Fruit fly (Drosophila melanogaster) whole organism, adult: ENCODE data around the gene CG46525.

ENCODE experiments used
- CG11617 ChIP-seq: fragments of 200-800 bp; sonication (Bioruptor generic); optimal IDR thresholded peaks from 2 replicates; lab custom pipeline; 2017; ENCODE audit warnings: mild to moderate bottlenecking, missing biosample characterization, missing genetic modification reagents, missing genetic modification characterization
- CG12768 ChIP-seq: fragments of 200-800 bp; sonication (Bioruptor generic); optimal IDR thresholded peaks from 2 replicates; lab custom pipeline; 2017; ENCODE audit warnings: missing biosample characterization, missing genetic modification characterization, mild to moderate bottlenecking, moderate library complexity, missing genetic modification reagents
- CG14711 ChIP-seq: fragments of 200-800 bp; sonication (Bioruptor generic); optimal IDR thresholded peaks from 2 replicates; lab custom pipeline; 2018; ENCODE audit warnings: missing biosample characterization, mild to moderate bottlenecking, missing genetic modification characterization, moderate library complexity
- CG1620 ChIP-seq: fragments of 200-800 bp; sonication (Bioruptor generic); optimal IDR thresholded peaks from 2 replicates; lab custom pipeline; 2016; ENCODE audit warnings: missing biosample characterization, missing genetic modification characterization
- CG33017 ChIP-seq: fragments of 200-800 bp; sonication (Bioruptor generic); optimal IDR thresholded peaks from 2 replicates; lab custom pipeline; 2018; ENCODE audit warnings: missing biosample characterization, mild to moderate bottlenecking, missing genetic modification characterization, moderate library complexity
- CG5204 ChIP-seq: fragments of 200-800 bp; sonication (Bioruptor generic); optimal IDR thresholded peaks from 2 replicates; lab custom pipeline; 2016; ENCODE audit warnings: missing biosample characterization, missing genetic modification characterization
- CG7045 ChIP-seq: fragments of 200-800 bp; sonication (Bioruptor generic); optimal IDR thresholded peaks from 2 replicates; lab custom pipeline; 2017; ENCODE audit warnings: missing biosample characterization, mild to moderate bottlenecking, missing genetic modification characterization
- CG7101 ChIP-seq: fragments of 200-800 bp; sonication (Bioruptor generic); optimal IDR thresholded peaks from 2 replicates; lab custom pipeline; 2018; ENCODE audit warnings: missing biosample characterization, mild to moderate bottlenecking, missing genetic modification characterization, moderate library complexity
- Clk ChIP-seq: fragments of 200-800 bp; sonication (Bioruptor generic); optimal IDR thresholded peaks from 2 replicates; lab custom pipeline; 2017; ENCODE audit warnings: missing biosample characterization, missing genetic modification characterization
- Crg-1 ChIP-seq: fragments of 200-800 bp; sonication (Bioruptor generic); optimal IDR thresholded peaks from 2 replicates; lab custom pipeline; 2016; ENCODE audit warnings: missing biosample characterization, missing genetic modification characterization
- Hr96 ChIP-seq: fragments of 200-800 bp; sonication (Bioruptor generic); optimal IDR thresholded peaks from 2 replicates; lab custom pipeline; 2016; ENCODE audit warnings: missing biosample characterization, missing genetic modification characterization
- Mnt ChIP-seq: fragments of 200-800 bp; sonication (Bioruptor generic); optimal IDR thresholded peaks from 2 replicates; lab custom pipeline; 2016; ENCODE audit warnings: missing biosample characterization, mild to moderate bottlenecking, missing genetic modification characterization
- bab1 ChIP-seq: fragments of 200-800 bp; sonication (Bioruptor generic); optimal IDR thresholded peaks from 3 replicates; lab custom pipeline; 2019; ENCODE audit warnings: missing biosample characterization, mild to moderate bottlenecking, missing genetic modification characterization, moderate library complexity
- cic ChIP-seq: fragments of 200-800 bp; sonication (Bioruptor generic); optimal IDR thresholded peaks from 2 replicates; lab custom pipeline; 2017; ENCODE audit warnings: missing biosample characterization, mild to moderate bottlenecking, missing genetic modification characterization, moderate library complexity
- cnc ChIP-seq, 2 experiments: fragments of >200 bp; optimal IDR thresholded peaks; 2 replicates each; lab custom pipeline; 2017
- kay ChIP-seq: fragments of 200-800 bp; sonication (Bioruptor generic); peaks from one replicate; lab custom pipeline; 2016; ENCODE audit warnings: missing biosample characterization, missing genetic modification characterization, borderline replicate concordance
- ovo ChIP-seq: fragments of 200-800 bp; sonication (Bioruptor generic); optimal IDR thresholded peaks from 2 replicates; lab custom pipeline; 2016; ENCODE audit warnings: missing biosample characterization, missing genetic modification characterization
- pad ChIP-seq: fragments of 200-800 bp; sonication (Bioruptor generic); optimal IDR thresholded peaks from 3 replicates; lab custom pipeline; 2017; ENCODE audit warnings: missing biosample characterization, missing genetic modification characterization, mild to moderate bottlenecking, moderate library complexity, missing genetic modification reagents
- tj ChIP-seq: fragments of 200-800 bp; sonication (Bioruptor generic); optimal IDR thresholded peaks from 3 replicates; lab custom pipeline; 2017; ENCODE audit warnings: missing biosample characterization, mild to moderate bottlenecking, missing genetic modification characterization, moderate library complexity
- toe ChIP-seq: fragments of 200-800 bp; sonication (Bioruptor generic); optimal IDR thresholded peaks from 2 replicates; lab custom pipeline; 2016; ENCODE audit warnings: missing biosample characterization, missing genetic modification characterization

The CG46525 gene

dm6 chr3L:17432947-17433346 is 42.1 kb upstream of the CG46525 start, which contains the start of gene frc:
TSS of gene frc (minus strand) at chr3L:17433190.
- TF ChIP-seq CG1620 (peak; percentile 24), Mnt (GFP tag; lab: Kevin White, UChicago) (peak; percentile 47), CG14711 (tag; lab: Kevin White, UChicago) (peak; percentile 4), kay (GFP tag; lab: Kevin White, UChicago) (no peak), ovo (GFP tag; lab: Kevin White, UChicago) (no peak)

- TF ChIP-seq Hr96 (peak; percentile 96), CG1620 (peak; percentile 98), tj (GFP tag; lab: Kevin White, UChicago) (peak; percentile 82), cnc (optimal IDR thresholded peaks at IDR 0.05; lab: Kevin White, UChicago) (no peak), bab1 (GFP tag; lab: Kevin White, UChicago) (peak; percentile 97), Crg-1 (GFP tag; lab: Kevin White, UChicago) (peak; percentile 96), ovo (GFP tag; lab: Kevin White, UChicago) (peak; percentile 90), CG7045 (GFP tag; lab: Kevin White, UChicago) (peak; percentile 96), toe (GFP tag; lab: Kevin White, UChicago) (peak; percentile 98), CG33017 (tag; lab: Kevin White, UChicago) (peak; percentile 93), kay (GFP tag; lab: Kevin White, UChicago) (peak; percentile 98), CG12768 (GFP tag; lab: Kevin White, UChicago) (peak; percentile 93), Mnt (GFP tag; lab: Kevin White, UChicago) (peak; percentile 90), CG7101 (tag; lab: Kevin White, UChicago) (peak; percentile 96), pad (GFP tag; lab: Kevin White, UChicago) (peak; percentile 81), CG14711 (tag; lab: Kevin White, UChicago) (peak; percentile 88), CG5204 (GFP tag; lab: Kevin White, UChicago) (peak; percentile 98), CG11617 (GFP tag; lab: Kevin White, UChicago) (peak; percentile 94), Clk (GFP tag; lab: Kevin White, UChicago) (peak; percentile 90), cic (GFP tag; lab: Kevin White, UChicago) (peak; percentile 17)
Observed at dm6 chr3L:17433555-17433954, 41.5 kb upstream of the CG46525 start, which contains the start of the genes Coq4 and CG32176. TSS of gene Coq4 (minus strand) at chr3L:17433621. TSS of gene CG32176 (plus strand) at chr3L:17433868.

DNA sequence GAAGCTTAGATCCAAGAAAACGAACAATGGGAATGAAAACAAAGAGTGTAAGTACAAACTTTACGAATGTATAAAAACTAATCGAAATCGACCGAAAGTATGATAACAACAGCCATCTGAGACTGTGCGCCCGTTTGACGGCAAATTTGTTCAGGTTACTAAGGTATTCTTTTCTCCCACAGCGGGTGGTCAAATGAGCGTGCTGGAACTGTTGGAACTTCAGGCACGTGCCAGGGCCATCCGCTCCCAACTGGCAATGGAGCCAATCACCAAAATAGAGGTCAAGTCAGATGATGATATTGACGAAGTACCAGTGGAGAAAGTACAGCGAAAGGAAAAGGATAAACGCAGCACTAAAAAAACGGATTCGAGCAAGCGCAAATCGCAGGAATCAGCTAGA is 38.7 kb upstream of the CG46525 start, which contains the start of gene CG12229:
TSS of gene CG12229 (minus strand) at position 101 of the 400 bp plus-strand sequence.
- TF ChIP-seq kay (GFP tag; lab: Kevin White, UChicago) (no peak), cic (GFP tag; lab: Kevin White, UChicago) (no peak), bab1 (GFP tag; lab: Kevin White, UChicago) (no peak), cnc (optimal IDR thresholded peaks at IDR 0.05; lab: Kevin White, UChicago) (no peak)

- TF ChIP-seq CG7045 (GFP tag; lab: Kevin White, UChicago): no peak
- no peak for TF ChIP-seq CG14711 (tag; lab: Kevin White, UChicago)
- no peak for TF ChIP-seq cic (GFP tag; lab: Kevin White, UChicago)
Observed at dm6 chr3L:17438872-17439495, 36.0 kb upstream of the CG46525 start, which contains the start of gene CG18265. TSS of gene CG18265 (plus strand) at chr3L:17439401.

DNA sequence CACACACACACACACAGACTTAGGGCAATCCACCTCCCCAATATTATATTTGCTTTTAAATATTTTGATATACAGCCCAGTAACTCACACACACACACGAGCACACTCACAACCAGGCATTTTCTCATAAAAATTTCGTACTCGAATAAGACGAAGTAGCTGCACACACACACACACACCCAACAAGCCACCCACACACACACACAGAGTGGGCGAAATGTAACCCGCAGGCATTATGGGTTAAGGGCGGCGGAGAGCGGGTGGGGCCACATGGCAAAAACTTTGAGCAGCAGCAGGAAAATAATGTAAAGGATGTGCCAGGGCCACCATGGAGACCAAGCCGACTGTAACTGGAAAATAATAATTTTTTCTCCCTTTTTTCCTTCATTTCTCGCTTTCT is 33.4 kb upstream of the CG46525 start:
- TF ChIP-seq CG12768 (GFP tag; lab: Kevin White, UChicago) (no peak), CG1620 (no peak), Mnt (GFP tag; lab: Kevin White, UChicago) (no peak), ovo (GFP tag; lab: Kevin White, UChicago) (no peak), CG7045 (GFP tag; lab: Kevin White, UChicago) (no peak), pad (GFP tag; lab: Kevin White, UChicago) (no peak), Crg-1 (GFP tag; lab: Kevin White, UChicago) (no peak), Clk (GFP tag; lab: Kevin White, UChicago) (no peak), CG7101 (tag; lab: Kevin White, UChicago) (no peak), cic (GFP tag; lab: Kevin White, UChicago) (no peak), bab1 (GFP tag; lab: Kevin White, UChicago) (no peak), tj (GFP tag; lab: Kevin White, UChicago) (no peak), toe (GFP tag; lab: Kevin White, UChicago) (no peak), CG11617 (GFP tag; lab: Kevin White, UChicago) (no peak), Hr96 (no peak), cnc (optimal IDR thresholded peaks at IDR 0.05; lab: Kevin White, UChicago) (no peak), CG5204 (GFP tag; lab: Kevin White, UChicago) (no peak), kay (GFP tag; lab: Kevin White, UChicago) (no peak), CG14711 (tag; lab: Kevin White, UChicago) (no peak), CG33017 (tag; lab: Kevin White, UChicago) (no peak)

DNA sequence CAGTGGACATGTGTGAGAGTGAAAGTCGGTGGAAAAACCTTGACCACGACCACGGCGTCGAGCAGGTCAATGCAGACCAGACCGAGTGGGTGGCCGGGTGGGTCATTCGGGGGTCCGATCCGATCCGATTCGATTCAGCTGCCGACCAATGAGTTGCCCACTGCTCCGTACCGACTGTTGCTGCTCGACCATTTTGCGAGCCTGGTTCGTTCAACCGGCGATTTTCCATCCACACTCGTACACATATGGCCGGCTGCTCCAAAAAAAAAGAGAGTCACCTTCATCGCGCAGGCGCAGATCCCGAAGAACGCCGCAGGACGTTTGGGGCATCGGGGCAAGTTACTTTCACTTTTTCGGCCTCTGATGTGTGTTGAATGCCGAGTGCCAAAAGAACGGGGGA is 30.5 kb upstream of the CG46525 start:
- no peak for TF ChIP-seq ovo (GFP tag; lab: Kevin White, UChicago)
- no peak for TF ChIP-seq tj (GFP tag; lab: Kevin White, UChicago)
- TF ChIP-seq pad (GFP tag; lab: Kevin White, UChicago): no peak
- no peak for TF ChIP-seq CG5204 (GFP tag; lab: Kevin White, UChicago)
- no peak for TF ChIP-seq Mnt (GFP tag; lab: Kevin White, UChicago)
- no peak for TF ChIP-seq Clk (GFP tag; lab: Kevin White, UChicago)
- TF ChIP-seq CG7101 (tag; lab: Kevin White, UChicago): no peak
- no peak for TF ChIP-seq bab1 (GFP tag; lab: Kevin White, UChicago)
